Worm (Caenorhabditis elegans): Measurements from ENCODE around the gene F59B10.6.
A peak's percentile ranks its signal among the peaks of the same experiment; 100 is the strongest.

F59B10.6 gene

ce11 chrII:10543457-10544137, 19.3 kb upstream of the F59B10.6 start (continued):
- no peak for TF ChIP-seq lin-39 (tag; optimal IDR thresholded peaks at IDR 0.05)
- TF ChIP-seq zfp-3 (GFP tag; conservative IDR thresholded peaks at IDR 0.05) = peak; percentile 61; the same call in 1 of the 2 replicates
- TF ChIP-seq madf-5 (GFP tag; IDR thresholded peaks at IDR 0.05) = 0 out of 4 replicates have a peak, but pooled peaks of 1 of the 2 experiments have one; percentile 41
- TF ChIP-seq saeg-2 (GFP tag; IDR thresholded peaks at IDR 0.05) = peak; percentile 18; the same call in 1 of the 2 replicates
- TF ChIP-seq dve-1 (tag; optimal IDR thresholded peaks at IDR 0.05; ENCODE audit: insufficient read depth) = no peak
- no peak for TF ChIP-seq D1046.2 (GFP tag; IDR thresholded peaks at IDR 0.05)
- no peak for TF ChIP-seq zip-2 (tag; optimal IDR thresholded peaks at IDR 0.05)
- TF ChIP-seq pha-4 (GFP tag; IDR thresholded peaks at IDR 0.05) = peak; percentile 25; the same call in 1 of the 2 replicates
- no peak for TF ChIP-seq pha-4 (tag; optimal IDR thresholded peaks at IDR 0.05)
- TF ChIP-seq lin-15B (tag; optimal IDR thresholded peaks at IDR 0.05) = peak; percentile 2
- peak; percentile 5 for TF ChIP-seq F49E8.2 (tag; optimal IDR thresholded peaks at IDR 0.05; ENCODE audit: borderline replicate concordance)
- TF ChIP-seq ctbp-1 (GFP tag; IDR thresholded peaks at IDR 0.05) = peak; percentile 45; the same call in 1 of the 2 replicates
- TF ChIP-seq Y5F2A.4 (GFP tag; optimal IDR thresholded peaks at IDR 0.05) = peak; percentile 8
- TF ChIP-seq arid-1 (GFP tag; conservative IDR thresholded peaks at IDR 0.05) = peak; percentile 12; the same call in 1 of the 2 replicates
- no peak for TF ChIP-seq R02D3.7 (tag; optimal IDR thresholded peaks at IDR 0.05)
- TF ChIP-seq dpl-1 (GFP tag; optimal IDR thresholded peaks at IDR 0.05) = no peak
- no peak for TF ChIP-seq fos-1 (tag; optimal IDR thresholded peaks at IDR 0.05)
- no peak for TF ChIP-seq zip-11 (GFP tag; IDR thresholded peaks at IDR 0.05)
- TF ChIP-seq duxl-1 (tag; optimal IDR thresholded peaks at IDR 0.05; ENCODE audit: poor library complexity) = peak; percentile 42
- no peak for TF ChIP-seq dmd-8 (GFP tag; IDR thresholded peaks at IDR 0.05)
- TF ChIP-seq hlh-30 (tag; optimal IDR thresholded peaks at IDR 0.05; ENCODE audit: insufficient read depth) = peak; percentile 22
- TF ChIP-seq ceh-20 (GFP tag; IDR thresholded peaks at IDR 0.05) = no peak
- no peak for TF ChIP-seq hlh-11 (tag; optimal IDR thresholded peaks at IDR 0.05)
- TF ChIP-seq lin-1 (GFP tag; IDR thresholded peaks at IDR 0.05) = no peak
- TF ChIP-seq aha-1 (tag) = peak; percentile 95
- peak; percentile 6; the same call in 1 of the 2 replicates for TF ChIP-seq T26A8.4 (GFP tag; IDR thresholded peaks at IDR 0.05)
- no peak for TF ChIP-seq gei-8 (GFP tag; optimal IDR thresholded peaks at IDR 0.05)
- peak; percentile 16 for TF ChIP-seq ama-1 (optimal IDR thresholded peaks at IDR 0.05)
- TF ChIP-seq nhr-11 (tag; optimal IDR thresholded peaks at IDR 0.05) = peak; percentile 45
- TF ChIP-seq ceh-28 (tag; optimal IDR thresholded peaks at IDR 0.05) = no peak
- TF ChIP-seq sdz-12 (GFP tag; optimal IDR thresholded peaks at IDR 0.05) = no peak
- no peak for TF ChIP-seq attf-4 (tag; optimal IDR thresholded peaks at IDR 0.05)
- TF ChIP-seq aly-2 (tag; optimal IDR thresholded peaks at IDR 0.05) = no peak
- TF ChIP-seq dmd-6 (GFP tag; IDR thresholded peaks at IDR 0.05) = peak; percentile 14
- peak in 1 of 2 experiments; percentile 42 for TF ChIP-seq daf-16 (GFP tag; optimal IDR thresholded peaks at IDR 0.05)
- no peak for TF ChIP-seq daf-16 (tag; optimal IDR thresholded peaks at IDR 0.05)
- no peak for TF ChIP-seq F10B5.3 (tag; optimal IDR thresholded peaks at IDR 0.05)
- TF ChIP-seq nhr-48 (tag; optimal IDR thresholded peaks at IDR 0.05) = no peak
- no peak for TF ChIP-seq ceh-32 (tag; optimal IDR thresholded peaks at IDR 0.05; ENCODE audit: poor library complexity)
- no peak for TF ChIP-seq unc-130 (GFP tag; optimal IDR thresholded peaks at IDR 0.05)
- no peak; the same call in 1 of the 2 replicates for TF ChIP-seq hmg-1.1 (GFP tag; IDR thresholded peaks at IDR 0.05)
- no peak for TF ChIP-seq ztf-11 (tag; optimal IDR thresholded peaks at IDR 0.05)
- no peak for TF ChIP-seq set-16 (GFP tag; IDR thresholded peaks at IDR 0.05)
- TF ChIP-seq snpc-1.2 (GFP tag; IDR thresholded peaks at IDR 0.05) = no peak
- no peak for TF ChIP-seq pqm-1 (tag; optimal IDR thresholded peaks at IDR 0.05)
- no peak for TF ChIP-seq ceh-62 (tag; optimal IDR thresholded peaks at IDR 0.05)
- peak; percentile 49 for TF ChIP-seq nhr-42 (GFP tag; IDR thresholded peaks at IDR 0.05)
- TF ChIP-seq ZK546.5 (tag; optimal IDR thresholded peaks at IDR 0.05) = no peak
- no peak for TF ChIP-seq egl-27 (tag; optimal IDR thresholded peaks at IDR 0.05)
- TF ChIP-seq mes-2 (tag; optimal IDR thresholded peaks at IDR 0.05; ENCODE audit: poor library complexity, severe bottlenecking) = no peak

Data from whole organism, L4 larva.